Fruit fly (Drosophila melanogaster) whole organism, embryonic: ENCODE measurements around the gene CaMKII.
A peak's percentile ranks its signal among the peaks of the same experiment; 100 is the strongest.

Experiments used
- Asciz ChIP-seq: fragments of 200-800 bp; sonication (Bioruptor generic); optimal IDR thresholded peaks from 2 replicates; lab custom pipeline; 2017; ENCODE audit warnings: missing biosample characterization, mild to moderate bottlenecking, missing genetic modification characterization, missing genetic modification reagents
- Blimp-1 ChIP-seq: fragments of 200-800 bp; sonication (Bioruptor generic); optimal IDR thresholded peaks from 3 replicates; lab custom pipeline; 2018; ENCODE audit warnings: missing biosample characterization, missing genetic modification characterization, mild to moderate bottlenecking, moderate library complexity, missing genetic modification reagents
- CG10543 ChIP-seq: fragments of 200-800 bp; sonication (Bioruptor generic); optimal IDR thresholded peaks from 3 replicates; lab custom pipeline; 2017; ENCODE audit warnings: missing biosample characterization, mild to moderate bottlenecking, missing genetic modification characterization, moderate library complexity
- CG12236 ChIP-seq: fragments of 200-800 bp; sonication (Bioruptor generic); optimal IDR thresholded peaks from 2 replicates; lab custom pipeline; 2016; ENCODE audit warnings: missing biosample characterization, missing genetic modification characterization
- CG12942 ChIP-seq: fragments of 200-800 bp; sonication (Bioruptor generic); optimal IDR thresholded peaks from 3 replicates; lab custom pipeline; 2016; ENCODE audit warnings: missing biosample characterization, missing genetic modification characterization
- CG13624 ChIP-seq: fragments of 200-800 bp; sonication (Bioruptor generic); optimal IDR thresholded peaks from 2 replicates; lab custom pipeline; 2016; ENCODE audit warnings: missing biosample characterization, missing genetic modification characterization
- CG14965 ChIP-seq: fragments of 200-800 bp; sonication (Bioruptor generic); optimal IDR thresholded peaks from 2 replicates; lab custom pipeline; 2016; ENCODE audit warnings: missing biosample characterization, missing genetic modification characterization, borderline replicate concordance
- CG1603 ChIP-seq: fragments of 200-800 bp; sonication (Bioruptor generic); optimal IDR thresholded peaks from 2 replicates; lab custom pipeline; 2019; ENCODE audit warnings: missing biosample characterization, mild to moderate bottlenecking, missing genetic modification characterization, moderate library complexity
- CG2202 ChIP-seq: fragments of 200-800 bp; sonication (Bioruptor generic); optimal IDR thresholded peaks from 2 replicates; lab custom pipeline; 2018; ENCODE audit warnings: missing biosample characterization, mild to moderate bottlenecking, missing genetic modification characterization
- CG32532 ChIP-seq: fragments of 200-800 bp; sonication (Bioruptor generic); IDR thresholded peaks from 2 replicates; pipeline ENCODE4 v1.3.6; 2022; ENCODE audit warnings: missing biosample characterization, missing genetic modification characterization
- CG32772 ChIP-seq: fragments of 200-800 bp; sonication (Bioruptor generic); IDR thresholded peaks from 2 replicates; pipeline ENCODE4 v1.3.6; 2022; ENCODE audit warnings: missing biosample characterization, missing genetic modification characterization
- CG3847 ChIP-seq: fragments of 200-800 bp; sonication (Bioruptor generic); IDR thresholded peaks from 2 replicates; pipeline ENCODE4 v1.3.6; 2022; ENCODE audit warnings: missing biosample characterization, missing genetic modification characterization
- CG4404 ChIP-seq: fragments of 200-800 bp; sonication (Bioruptor generic); IDR thresholded peaks from 2 replicates; pipeline ENCODE4 v1.3.6; 2022; ENCODE audit warnings: missing biosample characterization, missing genetic modification characterization
- CG4424 ChIP-seq: fragments of 200-800 bp; sonication (Bioruptor generic); optimal IDR thresholded peaks from 3 replicates; lab custom pipeline; 2016; ENCODE audit warnings: missing biosample characterization, missing genetic modification characterization
- CG4707 ChIP-seq: fragments of 200-800 bp; sonication (Bioruptor generic); optimal IDR thresholded peaks from 2 replicates; lab custom pipeline; 2018; ENCODE audit warnings: missing biosample characterization, mild to moderate bottlenecking, missing genetic modification characterization, moderate library complexity
- CG4730 ChIP-seq: fragments of 200-800 bp; sonication (Bioruptor generic); IDR thresholded peaks from 2 replicates; pipeline ENCODE4 v1.3.6; 2022; ENCODE audit warnings: missing biosample characterization, missing genetic modification characterization
- CG7839 ChIP-seq: fragments of 200-800 bp; sonication (Bioruptor generic); optimal IDR thresholded peaks from 3 replicates; lab custom pipeline; 2018; ENCODE audit warnings: missing biosample characterization, mild to moderate bottlenecking, missing genetic modification characterization, moderate library complexity
- CG7963 ChIP-seq: fragments of 200-800 bp; sonication (Bioruptor generic); IDR thresholded peaks from 3 replicates; pipeline ENCODE4 v1.3.6; 2022; ENCODE audit warnings: missing biosample characterization, missing genetic modification characterization; ENCODE audit not compliant: partially characterized antibody
- CG8281 ChIP-seq: fragments of 200-800 bp; sonication (Bioruptor generic); optimal IDR thresholded peaks from 2 replicates; lab custom pipeline; 2018; ENCODE audit warnings: missing biosample characterization, mild to moderate bottlenecking, missing genetic modification characterization, moderate library complexity
- CG8765 ChIP-seq: fragments of 200-800 bp; sonication (Bioruptor generic); IDR thresholded peaks from 2 replicates; pipeline ENCODE4 v1.3.6; 2022; ENCODE audit warnings: missing biosample characterization, missing genetic modification characterization
- Dip2 ChIP-seq: fragments of 200-800 bp; sonication (Bioruptor generic); IDR thresholded peaks from 2 replicates; pipeline ENCODE4 v1.3.6; 2022; ENCODE audit warnings: missing biosample characterization, missing genetic modification characterization
- Doc3 ChIP-seq: fragments of 200-800 bp; sonication (Bioruptor generic); IDR thresholded peaks from 3 replicates; pipeline ENCODE4 v1.3.6; 2022; ENCODE audit warnings: missing biosample characterization, missing genetic modification characterization; ENCODE audit not compliant: partially characterized antibody
- Eip74EF ChIP-seq, 2 experiments: fragments of 200-800 bp in 1 of 2; fragments of >200 bp in 1 of 2; sonication (Bioruptor generic) in 1 of 2; optimal IDR thresholded peaks; 2 replicates each; lab custom pipeline; 2017 to 2019; ENCODE audit warnings: missing biosample characterization in 2 of 2, missing genetic modification characterization in 2 of 2, mild to moderate bottlenecking in 1 of 2, moderate library complexity in 1 of 2
- Ets97D ChIP-seq: fragments of 200-800 bp; sonication (Bioruptor generic); optimal IDR thresholded peaks from 3 replicates; lab custom pipeline; 2016; ENCODE audit warnings: missing biosample characterization, missing genetic modification characterization
- Fer1 ChIP-seq: fragments of 200-800 bp; sonication (Bioruptor generic); optimal IDR thresholded peaks from 2 replicates; lab custom pipeline; 2017; ENCODE audit warnings: missing biosample characterization, mild to moderate bottlenecking, missing genetic modification characterization
- Fer3 ChIP-seq: fragments of 200-800 bp; sonication (Bioruptor generic); optimal IDR thresholded peaks from 2 replicates; lab custom pipeline; 2018; ENCODE audit warnings: missing biosample characterization, mild to moderate bottlenecking, missing genetic modification characterization, moderate library complexity
- HLHmδ ChIP-seq: fragments of 200-800 bp; sonication (Bioruptor generic); optimal IDR thresholded peaks from 2 replicates; lab custom pipeline; 2018; ENCODE audit warnings: missing biosample characterization, mild to moderate bottlenecking, missing genetic modification characterization, moderate library complexity
- Hsf ChIP-seq: fragments of 200-800 bp; sonication (Bioruptor generic); optimal IDR thresholded peaks from 3 replicates; lab custom pipeline; 2016; ENCODE audit warnings: missing biosample characterization, missing genetic modification characterization
- MBD-R2 ChIP-seq: fragments of 200-800 bp; sonication (Bioruptor generic); IDR thresholded peaks from 2 replicates; pipeline ENCODE4 v1.3.6; 2022; ENCODE audit warnings: missing biosample characterization, missing genetic modification characterization
- NFAT ChIP-seq: fragments of 200-800 bp; sonication (Bioruptor generic); IDR thresholded peaks from 2 replicates; pipeline ENCODE4 v1.3.6; 2022; ENCODE audit warnings: missing biosample characterization, missing genetic modification characterization
- Nf-YC ChIP-seq: fragments of 200-800 bp; optimal IDR thresholded peaks from 3 replicates; lab custom pipeline; 2019; ENCODE audit warnings: missing biosample characterization, mild to moderate bottlenecking, missing genetic modification characterization, moderate library complexity
- Sry-δ ChIP-seq: fragments of 200-800 bp; sonication (Bioruptor generic); optimal IDR thresholded peaks from 2 replicates; lab custom pipeline; 2016; ENCODE audit warnings: missing biosample characterization, missing genetic modification characterization
- bbx ChIP-seq: fragments of 200-800 bp; sonication (Bioruptor generic); IDR thresholded peaks from 2 replicates; pipeline ENCODE4 v1.3.6; 2022; ENCODE audit warnings: missing biosample characterization, missing genetic modification characterization; ENCODE audit not compliant: partially characterized antibody
- bigmax ChIP-seq: fragments of 200-800 bp; sonication (Bioruptor generic); optimal IDR thresholded peaks from 2 replicates; lab custom pipeline; 2018; ENCODE audit warnings: missing biosample characterization, mild to moderate bottlenecking, missing genetic modification characterization
- chinmo ChIP-seq: fragments of 200-800 bp; sonication (Bioruptor generic); IDR thresholded peaks from 4 replicates; pipeline ENCODE4 v1.3.6; 2022; ENCODE audit warnings: missing biosample characterization, missing genetic modification characterization; ENCODE audit not compliant: partially characterized antibody
- cwo ChIP-seq: fragments of 200-800 bp; sonication (Bioruptor generic); optimal IDR thresholded peaks from 3 replicates; lab custom pipeline; 2017; ENCODE audit warnings: missing biosample characterization, missing genetic modification characterization, mild to moderate bottlenecking, moderate library complexity, missing genetic modification reagents
- dan ChIP-seq: fragments of 200-800 bp; sonication (Bioruptor generic); IDR thresholded peaks from 2 replicates; pipeline ENCODE4 v1.3.6; 2022; ENCODE audit warnings: missing biosample characterization, missing genetic modification characterization
- dati ChIP-seq: fragments of 200-800 bp; sonication (Bioruptor generic); IDR thresholded peaks from 2 replicates; pipeline ENCODE4 v1.3.6; 2022; ENCODE audit warnings: missing biosample characterization, missing genetic modification characterization
- fd96Cb ChIP-seq: fragments of 200-800 bp; sonication (Bioruptor generic); optimal IDR thresholded peaks from 2 replicates; lab custom pipeline; 2018; ENCODE audit warnings: missing biosample characterization, mild to moderate bottlenecking, missing genetic modification characterization, moderate library complexity
- gsb ChIP-seq: fragments of 200-800 bp; sonication (Bioruptor generic); IDR thresholded peaks from 2 replicates; pipeline ENCODE4 v1.3.6; 2022; ENCODE audit warnings: missing biosample characterization, missing genetic modification characterization
- gsb-n ChIP-seq: fragments of 200-800 bp; sonication (Bioruptor generic); optimal IDR thresholded peaks from 3 replicates; lab custom pipeline; 2018; ENCODE audit warnings: missing biosample characterization, mild to moderate bottlenecking, missing genetic modification characterization
- mirr ChIP-seq: fragments of 200-800 bp; sonication (Bioruptor generic); optimal IDR thresholded peaks from 3 replicates; lab custom pipeline; 2018; ENCODE audit warnings: missing biosample characterization, mild to moderate bottlenecking, missing genetic modification characterization
- nom ChIP-seq: fragments of 200-800 bp; sonication (Bioruptor generic); optimal IDR thresholded peaks from 2 replicates; lab custom pipeline; 2017; ENCODE audit warnings: missing biosample characterization, missing genetic modification characterization, mild to moderate bottlenecking, moderate library complexity, missing genetic modification reagents
- pb ChIP-seq: fragments of 200-800 bp; sonication (Bioruptor generic); optimal IDR thresholded peaks from 3 replicates; lab custom pipeline; 2016; ENCODE audit warnings: missing biosample characterization, missing genetic modification characterization
- shn ChIP-seq: fragments of 200-800 bp; sonication (Bioruptor generic); optimal IDR thresholded peaks from 3 replicates; lab custom pipeline; 2016; ENCODE audit warnings: missing biosample characterization, missing genetic modification characterization
- stwl ChIP-seq: fragments of 200-800 bp; sonication (Bioruptor generic); optimal IDR thresholded peaks from 3 replicates; lab custom pipeline; 2018; ENCODE audit warnings: missing biosample characterization, mild to moderate bottlenecking, missing genetic modification characterization, moderate library complexity
- tgo ChIP-seq: fragments of 200-800 bp; sonication (Bioruptor generic); IDR thresholded peaks from 3 replicates; pipeline ENCODE4 v1.3.6; 2022; ENCODE audit warnings: missing biosample characterization, missing genetic modification characterization
- wor ChIP-seq: fragments of 200-800 bp; sonication (Bioruptor generic); IDR thresholded peaks from 2 replicates; pipeline ENCODE4 v1.3.6; 2022; ENCODE audit warnings: missing biosample characterization, missing genetic modification characterization
- zen ChIP-seq: fragments of 200-800 bp; sonication (Bioruptor generic); optimal IDR thresholded peaks from 3 replicates; lab custom pipeline; 2018; ENCODE audit warnings: missing biosample characterization, mild to moderate bottlenecking, missing genetic modification characterization, moderate library complexity

CaMKII gene

dm6 chr4:1026806-1027431 lies 26.6 kb downstream of the CaMKII start, which contains the start of gene PlexA (continued):
- TF ChIP-seq cwo (peak; percentile 35), CG8281 (tag; lab: Kevin White, UChicago) (peak; percentile 65), Fer1 (peak; percentile 13), CG12942 (GFP tag; lab: Kevin White, UChicago) (peak; percentile 91), Ets97D (peak; percentile 62), NFAT (peak; percentile 95), bbx (GFP tag; lab: Robert Waterston, UW) (peak; percentile 67), stwl (tag; lab: Kevin White, UChicago) (peak; percentile 48), CG14965 (GFP tag; lab: Kevin White, UChicago) (no peak), Doc3 (GFP tag; lab: Robert Waterston, UW) (peak; percentile 55), CG10543 (GFP tag; lab: Kevin White, UChicago) (peak; percentile 43), Sry-δ (GFP tag; lab: Kevin White, UChicago) (peak; percentile 80), CG7839 (peak; percentile 95), CG4730 (GFP tag; lab: Robert Waterston, UW) (peak; percentile 95), Blimp-1 (no peak), Fer3 (tag; lab: Kevin White, UChicago) (peak; percentile 91), gsb (GFP tag; lab: Robert Waterston, UW) (peak; percentile 80; the same call in 1 of the 2 replicates), dan (GFP tag; lab: Robert Waterston, UW) (no peak), Asciz (GFP tag; lab: Kevin White, UChicago) (peak; percentile 1), CG2202 (tag; lab: Kevin White, UChicago) (peak; percentile 40), CG4707 (GFP tag; lab: Kevin White, UChicago) (peak; percentile 18), CG32772 (GFP tag; lab: Robert Waterston, UW) (peak; percentile 96; the same call in 1 of the 2 replicates), CG12236 (GFP tag; lab: Kevin White, UChicago) (no peak), Hsf (GFP tag; lab: Kevin White, UChicago) (peak; percentile 69), Nf-YC (tag; lab: Kevin White, UChicago) (peak; percentile 69), chinmo (no peak), CG13624 (GFP tag; lab: Kevin White, UChicago) (peak; percentile 47), pb (GFP tag; lab: Kevin White, UChicago) (no peak), MBD-R2 (GFP tag; lab: Robert Waterston, UW) (peak; percentile 73), CG7963 (GFP tag; lab: Robert Waterston, UW) (peak; percentile 68; the same call in 2 of the 3 replicates), CG3847 (GFP tag; lab: Robert Waterston, UW) (no peak; the same call in 1 of the 2 replicates), dati (GFP tag; lab: Robert Waterston, UW) (no peak; the same call in 1 of the 2 replicates), CG4404 (GFP tag; lab: Robert Waterston, UW) (no peak; the same call in 1 of the 2 replicates), bigmax (GFP tag; lab: Kevin White, UChicago) (peak; percentile 17), HLHmδ (GFP tag; lab: Kevin White, UChicago) (no peak), CG1603 (tag; lab: Kevin White, UChicago) (peak; percentile 94), tgo (GFP tag; lab: Robert Waterston, UW) (peak; percentile 94), CG4424 (GFP tag; lab: Kevin White, UChicago) (peak; percentile 82), wor (peak; percentile 86), mirr (GFP tag; lab: Kevin White, UChicago) (no peak), gsb-n (peak; percentile 81), zen (peak; percentile 91), shn (GFP tag; lab: Kevin White, UChicago) (peak; percentile 50), Eip74EF (GFP tag; optimal IDR thresholded peaks at IDR 0.05; lab: Kevin White, UChicago) (peak in 1 of 2 experiments; percentile 50), Dip2 (no peak), fd96Cb (tag; lab: Kevin White, UChicago) (peak; percentile 95), nom (GFP tag; lab: Kevin White, UChicago) (no peak), CG8765 (GFP tag; lab: Robert Waterston, UW) (peak; percentile 91), CG32532 (GFP tag; lab: Robert Waterston, UW) (peak; percentile 97)
